Worm (Caenorhabditis elegans): ENCODE data around the gene R193.1.

ce11 chrX:1110723-1111122 lies 44.0 kb upstream of the R193.1 start:
- TF ChIP-seq lsy-2 (tag; optimal IDR thresholded peaks at IDR 0.05) (no peak), dpl-1 (GFP tag; optimal IDR thresholded peaks at IDR 0.05) (no peak), ceh-62 (tag; optimal IDR thresholded peaks at IDR 0.05) (no peak), zag-1 (tag; optimal IDR thresholded peaks at IDR 0.05) (no peak)

All from whole organism, L4 larva.